Fruit fly (Drosophila melanogaster): Measurements from ENCODE around the gene dpr6.

Gene dpr6

DNA sequence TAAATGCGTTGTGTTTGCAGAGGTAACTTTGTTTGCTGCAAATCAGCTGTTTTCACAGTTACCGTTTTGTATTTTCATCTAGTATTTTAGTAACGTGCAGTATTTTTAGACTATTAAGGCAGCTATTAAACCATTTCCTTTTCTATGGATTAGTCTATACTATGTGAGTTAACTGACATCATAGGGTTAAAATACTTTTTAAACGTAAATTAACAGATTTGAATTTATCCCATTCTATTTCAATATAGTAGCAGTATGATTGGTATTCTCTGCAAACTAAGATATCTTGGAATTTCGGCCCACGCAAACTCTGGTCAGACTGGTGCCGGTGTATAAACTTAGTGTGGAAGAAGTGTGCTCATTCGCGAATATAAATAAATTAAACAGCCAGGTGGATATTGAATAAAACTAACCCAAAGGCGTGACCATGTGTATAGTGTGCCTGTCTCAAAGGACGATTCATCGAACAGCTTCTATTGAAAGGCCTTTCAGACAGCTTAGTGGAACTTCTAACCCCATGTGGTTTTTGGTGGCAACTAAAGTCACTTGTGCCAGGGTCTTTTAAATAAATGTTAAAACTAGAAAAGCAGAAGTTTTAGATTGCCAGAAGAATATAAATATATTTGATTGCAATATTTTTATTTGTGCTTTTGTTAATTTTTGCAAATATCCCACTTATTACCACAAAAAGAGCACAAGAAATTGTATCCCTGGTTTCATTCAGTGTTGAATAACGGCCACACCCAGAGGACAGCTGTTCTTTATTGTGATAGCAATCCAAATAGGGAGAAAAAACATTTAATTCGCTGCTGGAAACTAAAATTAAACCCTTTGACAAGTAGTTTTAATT, 2.2 kb upstream of the dpr6 start, which contains the start of the genes CG6674, CG42455 and vnc (continued):
- TF ChIP-seq sna (GFP tag; IDR thresholded peaks at IDR 0.05; ENCODE audit: partially characterized antibody) = 0 out of 2 replicates have a peak, but pooled peaks have one; percentile 22
- no peak for TF ChIP-seq jing (GFP tag; optimal IDR thresholded peaks at IDR 0.05)
- no peak for TF ChIP-seq CrebB (tag; optimal IDR thresholded peaks at IDR 0.05)
- peak; percentile 39 for TF ChIP-seq CG1602 (GFP tag; optimal IDR thresholded peaks at IDR 0.05)
- peak; percentile 0 for TF ChIP-seq ewg (GFP tag; optimal IDR thresholded peaks at IDR 0.05)
- TF ChIP-seq CG14710 (tag; optimal IDR thresholded peaks at IDR 0.05) = peak; percentile 34
- no peak for TF ChIP-seq CG17912 (GFP tag; optimal IDR thresholded peaks at IDR 0.05)
- no peak for TF ChIP-seq CG11093 (GFP tag; IDR thresholded peaks at IDR 0.05)
- peak; percentile 20 for TF ChIP-seq CG10209 (GFP tag; optimal IDR thresholded peaks at IDR 0.05)
- TF ChIP-seq Nf-YC (tag; optimal IDR thresholded peaks at IDR 0.05) = no peak
- peak; percentile 33 for TF ChIP-seq HmgZ (tag; optimal IDR thresholded peaks at IDR 0.05)
- no peak for TF ChIP-seq pan (optimal IDR thresholded peaks at IDR 0.05)
- TF ChIP-seq pan (GFP tag; optimal IDR thresholded peaks at IDR 0.05 in 1 of 2, IDR thresholded peaks at IDR 0.05 in 1 of 2) = no peak
- peak; percentile 39 for TF ChIP-seq HLH54F (GFP tag; optimal IDR thresholded peaks at IDR 0.05)
- TF ChIP-seq trh (GFP tag; optimal IDR thresholded peaks at IDR 0.05) = peak; percentile 20
- TF ChIP-seq Antp (GFP tag; optimal IDR thresholded peaks at IDR 0.05) = no peak
- TF ChIP-seq CG30431 (GFP tag; optimal IDR thresholded peaks at IDR 0.05) = peak; percentile 1
- TF ChIP-seq chinmo (GFP tag; IDR thresholded peaks at IDR 0.05; ENCODE audit: partially characterized antibody) = no peak
- TF ChIP-seq Ssrp (tag; optimal IDR thresholded peaks at IDR 0.05) = no peak
- no peak for TF ChIP-seq CG16779 (GFP tag; IDR thresholded peaks at IDR 0.05)
- TF ChIP-seq slbo (GFP tag; IDR thresholded peaks at IDR 0.05) = peak; percentile 51; the same call in 1 of the 2 replicates
- peak; percentile 56 for TF ChIP-seq CG1603 (tag; optimal IDR thresholded peaks at IDR 0.05)
- peak; percentile 23 for TF ChIP-seq CG18764 (GFP tag; optimal IDR thresholded peaks at IDR 0.05)
- peak; percentile 44 for TF ChIP-seq Ets65A (GFP tag)
- peak in 1 of 2 experiments; percentile 70 for TF ChIP-seq eve (GFP tag; optimal IDR thresholded peaks at IDR 0.05)
- TF ChIP-seq Sin3A (optimal IDR thresholded peaks at IDR 0.05) = peak; percentile 37
- TF ChIP-seq shn (GFP tag; optimal IDR thresholded peaks at IDR 0.05) = peak; percentile 45
- peak; percentile 20 for TF ChIP-seq ind (GFP tag; optimal IDR thresholded peaks at IDR 0.05)
- TF ChIP-seq CG32532 (GFP tag; IDR thresholded peaks at IDR 0.05) = peak; percentile 51; the same call in 1 of the 2 replicates
- no peak for TF ChIP-seq CG5953 (GFP tag; IDR thresholded peaks at IDR 0.05)
- TF ChIP-seq her (GFP tag; optimal IDR thresholded peaks at IDR 0.05) = peak; percentile 6
- TF ChIP-seq Jarid2 (GFP tag; optimal IDR thresholded peaks at IDR 0.05) = peak; percentile 20
- peak; percentile 27 for TF ChIP-seq CG11504 (tag; optimal IDR thresholded peaks at IDR 0.05)
- peak; percentile 23 for TF ChIP-seq Six4 (GFP tag; optimal IDR thresholded peaks at IDR 0.05)
- TF ChIP-seq Dip3 (GFP tag; optimal IDR thresholded peaks at IDR 0.05) = peak; percentile 10
- TF ChIP-seq bbx (GFP tag; IDR thresholded peaks at IDR 0.05; ENCODE audit: partially characterized antibody) = 0 out of 2 replicates have a peak, but pooled peaks have one; percentile 15
- peak; percentile 35 for TF ChIP-seq sug (tag; optimal IDR thresholded peaks at IDR 0.05)
- TF ChIP-seq Sox100B (GFP tag; optimal IDR thresholded peaks at IDR 0.05) = peak; percentile 45
- 0 out of 2 replicates have a peak, but pooled peaks have one; percentile 12 for TF ChIP-seq CG31441 (GFP tag; IDR thresholded peaks at IDR 0.05)
- peak; percentile 55 for TF ChIP-seq stwl (tag; optimal IDR thresholded peaks at IDR 0.05)
- TF ChIP-seq Eip74EF (GFP tag; optimal IDR thresholded peaks at IDR 0.05) = no peak
- TF ChIP-seq tin (GFP tag; optimal IDR thresholded peaks at IDR 0.05) = peak; percentile 31
- TF ChIP-seq Atf6 (GFP tag; IDR thresholded peaks at IDR 0.05) = no peak
- TF ChIP-seq CG2889 (GFP tag; IDR thresholded peaks at IDR 0.05) = no peak
- TF ChIP-seq fd3F (GFP tag; optimal IDR thresholded peaks at IDR 0.05) = no peak
- peak; percentile 18 for TF ChIP-seq CG12155 (GFP tag; optimal IDR thresholded peaks at IDR 0.05)
- peak; percentile 53 for TF ChIP-seq bab2 (GFP tag; optimal IDR thresholded peaks at IDR 0.05)
- peak; percentile 29 for TF ChIP-seq CG17385 (GFP tag; optimal IDR thresholded peaks at IDR 0.05)
- peak; percentile 46; the same call in 2 of the 3 replicates for TF ChIP-seq row (GFP tag; IDR thresholded peaks at IDR 0.05)
